Worm (Caenorhabditis elegans) whole organism, L4 larva: ENCODE results near the gene skr-5.

ENCODE experiments used
- Y105C5A.15 ChIP-seq: fragments of 200-800 bp; sonication (Bioruptor generic); IDR thresholded peaks from 2 replicates; pipeline ENCODE4 v1.3.6; 2022; ENCODE audit warnings: missing genetic modification characterization, missing compliant biosample characterization
- egl-27 ChIP-seq: sonication (generic microtip); optimal IDR thresholded peaks from 3 replicates; lab custom pipeline; 2017; ENCODE audit warnings: missing biosample characterization, missing genetic modification reagents, missing genetic modification characterization
- lir-3 ChIP-seq: sonication (generic microtip); optimal IDR thresholded peaks from 2 replicates; lab custom pipeline; 2016; ENCODE audit warnings: mild to moderate bottlenecking, missing genetic modification characterization, missing compliant biosample characterization
- mdl-1 ChIP-seq, 2 experiments: fragments of 150-350 bp in 1 of 2; sonication (generic microtip) in 1 of 2; optimal IDR thresholded peaks; 2 replicates each; lab custom pipeline; 2014 to 2017; ENCODE audit warnings: missing biosample characterization in 2 of 2, missing genetic modification characterization in 2 of 2
- mep-1 ChIP-seq: fragments of 150-350 bp; sonication (generic microtip); optimal IDR thresholded peaks from 3 replicates; lab custom pipeline; 2014; ENCODE audit warnings: missing biosample characterization, missing genetic modification characterization
- nhr-10 ChIP-seq: fragments of 150-350 bp; optimal IDR thresholded peaks from 2 replicates; lab custom pipeline; 2014; ENCODE audit warnings: missing biosample characterization, missing genetic modification characterization
- nhr-11 ChIP-seq: fragments of 150-350 bp; optimal IDR thresholded peaks from 2 replicates; lab custom pipeline; 2014; ENCODE audit warnings: missing biosample characterization, missing genetic modification characterization
- nhr-28 ChIP-seq: fragments of 150-350 bp; optimal IDR thresholded peaks from 2 replicates; lab custom pipeline; 2014; ENCODE audit warnings: missing biosample characterization, missing genetic modification characterization
- unc-62 ChIP-seq, 3 experiments: fragments of 150-350 bp in 1 of 3; sonication (generic microtip); optimal IDR thresholded peaks in 2 of 3; peaks in 1 of 3; 1 replicate in 1 of 3; 2 replicates in 2 of 3; lab custom pipeline; 2014 to 2017; ENCODE audit warnings: missing biosample characterization in 3 of 3, missing genetic modification characterization in 3 of 3, missing genetic modification reagents in 3 of 3, missing genotype in 1 of 3

DNA sequence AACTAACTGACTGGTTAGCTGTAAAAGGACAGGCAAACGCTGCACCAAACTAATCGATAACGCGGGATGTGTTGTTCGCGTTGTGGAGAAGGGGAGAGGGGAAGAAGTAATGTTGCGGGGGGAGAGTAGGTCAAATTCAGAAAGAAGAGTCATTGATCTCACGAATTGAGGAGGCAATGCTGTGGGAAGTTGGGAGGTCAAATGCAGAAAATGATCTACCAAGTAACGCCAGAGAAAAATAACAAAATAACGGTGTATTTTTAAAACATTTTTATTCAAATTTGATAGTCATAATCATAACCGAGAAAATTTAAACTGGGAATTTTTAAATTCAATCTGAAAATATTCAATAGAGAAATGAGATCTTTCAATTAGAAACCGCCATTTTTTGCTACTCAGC lies 2.4 kb downstream of the skr-5 start, which contains the start of gene lsy-27:
- TF ChIP-seq lir-3 (tag; lab: Kevin White, UChicago) = no peak
- no peak for TF ChIP-seq nhr-28 (tag; lab: Kevin White, UChicago)
- no peak for TF ChIP-seq mep-1
- TF ChIP-seq egl-27 (tag; lab: Kevin White, UChicago) = no peak
- no peak for TF ChIP-seq nhr-10 (tag; lab: Kevin White, UChicago)
- no peak for TF ChIP-seq unc-62 (GFP tag; optimal IDR thresholded peaks at IDR 0.05 in 1 of 2; lab: Kevin White, UChicago)
- no peak for TF ChIP-seq unc-62 (tag; optimal IDR thresholded peaks at IDR 0.05; lab: Kevin White, UChicago)
- TF ChIP-seq mdl-1 (tag; optimal IDR thresholded peaks at IDR 0.05; lab: Kevin White, UChicago) = no peak
- no peak for TF ChIP-seq Y105C5A.15 (GFP tag; lab: Robert Waterston, UW)
- TF ChIP-seq nhr-11 = no peak
